Fruit fly (Drosophila melanogaster) whole organism, embryonic: ENCODE measurements around the gene Tfb5.
A peak's percentile ranks its signal among the peaks of the same experiment; 100 is the strongest.

ENCODE experiments used
- CG10147 ChIP-seq: fragments of 200-800 bp; sonication (Bioruptor generic); optimal IDR thresholded peaks from 2 replicates; lab custom pipeline; 2019; ENCODE audit warnings: missing biosample characterization, mild to moderate bottlenecking, missing genetic modification characterization, moderate library complexity
- CG10274 ChIP-seq: fragments of 200-800 bp; sonication (Bioruptor generic); optimal IDR thresholded peaks from 3 replicates; lab custom pipeline; 2017; ENCODE audit warnings: missing biosample characterization, mild to moderate bottlenecking, missing genetic modification characterization
- CG10462 ChIP-seq: fragments of 200-800 bp; sonication (Bioruptor generic); optimal IDR thresholded peaks from 2 replicates; lab custom pipeline; 2016; ENCODE audit warnings: missing biosample characterization, missing genetic modification characterization
- CG10565 ChIP-seq: fragments of 200-800 bp; sonication (Bioruptor generic); optimal IDR thresholded peaks from 3 replicates; lab custom pipeline; 2016; ENCODE audit warnings: missing biosample characterization, mild to moderate bottlenecking, missing genetic modification characterization
- CG10654 ChIP-seq: fragments of 200-800 bp; sonication (Bioruptor generic); optimal IDR thresholded peaks from 2 replicates; lab custom pipeline; 2016; ENCODE audit warnings: missing biosample characterization, missing genetic modification characterization
- CG13775 ChIP-seq: fragments of 200-800 bp; sonication (Bioruptor generic); optimal IDR thresholded peaks from 3 replicates; lab custom pipeline; 2017; ENCODE audit warnings: missing biosample characterization, mild to moderate bottlenecking, missing genetic modification characterization
- CG13894 ChIP-seq: fragments of 200-800 bp; sonication (Bioruptor generic); optimal IDR thresholded peaks from 3 replicates; lab custom pipeline; 2018; ENCODE audit warnings: missing biosample characterization, mild to moderate bottlenecking, missing genetic modification characterization, moderate library complexity
- CG15269 ChIP-seq: fragments of 200-800 bp; sonication (Bioruptor generic); optimal IDR thresholded peaks from 2 replicates; lab custom pipeline; 2018; ENCODE audit warnings: missing biosample characterization, mild to moderate bottlenecking, missing genetic modification characterization, moderate library complexity
- CG15479 ChIP-seq: fragments of 200-800 bp; sonication (Bioruptor generic); optimal IDR thresholded peaks from 3 replicates; lab custom pipeline; 2019; ENCODE audit warnings: missing biosample characterization, mild to moderate bottlenecking, missing genetic modification characterization, moderate library complexity
- CG2889 ChIP-seq: fragments of 200-800 bp; sonication (Bioruptor generic); IDR thresholded peaks from 3 replicates; pipeline ENCODE4 v1.3.6; 2022; ENCODE audit warnings: missing biosample characterization, missing genetic modification characterization
- CG31441 ChIP-seq: fragments of 200-800 bp; sonication (Bioruptor generic); IDR thresholded peaks from 2 replicates; pipeline ENCODE4 v1.3.6; 2022; ENCODE audit warnings: missing biosample characterization, missing genetic modification characterization
- CG32767 ChIP-seq: fragments of 200-800 bp; sonication (Bioruptor generic); IDR thresholded peaks from 2 replicates; pipeline ENCODE4 v1.3.6; 2022; ENCODE audit warnings: missing biosample characterization, missing genetic modification characterization
- CG34224 ChIP-seq: fragments of 200-800 bp; sonication (Bioruptor generic); IDR thresholded peaks from 3 replicates; pipeline ENCODE4 v1.3.6; 2022; ENCODE audit warnings: missing biosample characterization, missing genetic modification characterization; ENCODE audit not compliant: partially characterized antibody
- CG3838 ChIP-seq: fragments of 200-800 bp; sonication (Bioruptor generic); optimal IDR thresholded peaks from 3 replicates; lab custom pipeline; 2016; ENCODE audit warnings: missing biosample characterization, missing genetic modification characterization
- CG6683 ChIP-seq: fragments of 200-800 bp; sonication (Bioruptor generic); optimal IDR thresholded peaks from 2 replicates; lab custom pipeline; 2017; ENCODE audit warnings: missing biosample characterization, mild to moderate bottlenecking, missing genetic modification characterization, missing genetic modification reagents
- CG6765 ChIP-seq: fragments of 200-800 bp; sonication (Bioruptor generic); optimal IDR thresholded peaks from 3 replicates; lab custom pipeline; 2017; ENCODE audit warnings: missing biosample characterization, mild to moderate bottlenecking, missing genetic modification characterization
- CG6854 ChIP-seq: fragments of 200-800 bp; sonication (Bioruptor generic); optimal IDR thresholded peaks from 3 replicates; lab custom pipeline; 2017; ENCODE audit warnings: missing biosample characterization, mild to moderate bottlenecking, missing genetic modification characterization
- CG7271 ChIP-seq: fragments of 200-800 bp; sonication (Bioruptor generic); optimal IDR thresholded peaks from 2 replicates; lab custom pipeline; 2018; ENCODE audit warnings: missing biosample characterization, mild to moderate bottlenecking, missing genetic modification characterization, moderate library complexity
- CG8944 ChIP-seq: fragments of 200-800 bp; sonication (Bioruptor generic); optimal IDR thresholded peaks from 3 replicates; lab custom pipeline; 2016; ENCODE audit warnings: missing biosample characterization, missing genetic modification characterization
- CG9215 ChIP-seq: fragments of 200-800 bp; sonication (Bioruptor generic); IDR thresholded peaks from 2 replicates; pipeline ENCODE4 v1.3.6; 2022; ENCODE audit warnings: missing biosample characterization, missing genetic modification characterization
- CG9727 ChIP-seq: fragments of 200-800 bp; sonication (Bioruptor generic); optimal IDR thresholded peaks from 3 replicates; lab custom pipeline; 2017; ENCODE audit warnings: missing biosample characterization, mild to moderate bottlenecking, missing genetic modification characterization
- CG9932 ChIP-seq: fragments of 200-800 bp; sonication (Bioruptor generic); IDR thresholded peaks from 2 replicates; pipeline ENCODE4 v1.3.6; 2022; ENCODE audit warnings: missing biosample characterization, missing genetic modification characterization
- Chrac-16 ChIP-seq: fragments of 200-800 bp; sonication (Bioruptor generic); optimal IDR thresholded peaks from 3 replicates; lab custom pipeline; 2016; ENCODE audit warnings: missing biosample characterization, missing genetic modification characterization
- Dref ChIP-seq: fragments of 200-800 bp; sonication (Bioruptor generic); IDR thresholded peaks from 2 replicates; pipeline ENCODE4 v1.3.6; 2022; ENCODE audit warnings: missing biosample characterization, missing genetic modification characterization
- HLHmδ ChIP-seq: fragments of 200-800 bp; sonication (Bioruptor generic); optimal IDR thresholded peaks from 2 replicates; lab custom pipeline; 2018; ENCODE audit warnings: missing biosample characterization, mild to moderate bottlenecking, missing genetic modification characterization, moderate library complexity
- Mad ChIP-seq: fragments of 200-800 bp; sonication (Bioruptor generic); optimal IDR thresholded peaks from 2 replicates; lab custom pipeline; 2016; ENCODE audit warnings: missing biosample characterization, missing genetic modification characterization
- NC2β ChIP-seq: fragments of 200-800 bp; sonication (Bioruptor generic); optimal IDR thresholded peaks from 2 replicates; lab custom pipeline; 2016; ENCODE audit warnings: missing biosample characterization, missing genetic modification characterization
- Pdp1 ChIP-seq, 2 experiments: fragments of 200-800 bp; sonication (Bioruptor generic); optimal IDR thresholded peaks; 3 replicates each; lab custom pipeline; 2016; ENCODE audit warnings: missing biosample characterization in 2 of 2, missing genetic modification characterization in 2 of 2, mild to moderate bottlenecking in 1 of 2, moderate library complexity in 1 of 2
- Side ChIP-seq: fragments of 200-800 bp; sonication (Bioruptor generic); optimal IDR thresholded peaks from 2 replicates; lab custom pipeline; 2016; ENCODE audit warnings: missing biosample characterization, missing genetic modification characterization
- Sox102F ChIP-seq: fragments of 200-800 bp; sonication (Bioruptor generic); optimal IDR thresholded peaks from 2 replicates; lab custom pipeline; 2018; ENCODE audit warnings: missing biosample characterization, mild to moderate bottlenecking, missing genetic modification characterization, moderate library complexity
- Stat92E ChIP-seq, 3 experiments: fragments of >200 bp in 2 of 3; fragments of 200-800 bp in 1 of 3; sonication (Bioruptor generic) in 1 of 3; optimal IDR thresholded peaks; 2 replicates each; lab custom pipeline; 2017 to 2019; ENCODE audit warnings: missing biosample characterization in 3 of 3, missing genetic modification characterization in 3 of 3, mild to moderate bottlenecking in 1 of 3, moderate library complexity in 1 of 3
- Vsx1 ChIP-seq: fragments of 200-800 bp; sonication (Bioruptor generic); optimal IDR thresholded peaks from 2 replicates; lab custom pipeline; 2017; ENCODE audit warnings: missing biosample characterization, mild to moderate bottlenecking, missing genetic modification characterization, missing genetic modification reagents
- aop ChIP-seq: fragments of 200-800 bp; sonication (Bioruptor generic); IDR thresholded peaks from 2 replicates; pipeline ENCODE4 v1.3.6; 2022; ENCODE audit warnings: missing biosample characterization, missing genetic modification characterization
- cad ChIP-seq: fragments of >200 bp; optimal IDR thresholded peaks from 2 replicates; lab custom pipeline; 2017; ENCODE audit warnings: missing biosample characterization, missing genetic modification characterization
- dm ChIP-seq: fragments of 200-800 bp; sonication (Bioruptor generic); optimal IDR thresholded peaks from 3 replicates; lab custom pipeline; 2016; ENCODE audit warnings: missing biosample characterization, missing genetic modification characterization
- dpn ChIP-seq, 2 experiments: fragments of 200-800 bp; sonication (Bioruptor generic); optimal IDR thresholded peaks; 3 replicates each; lab custom pipeline; 2016; ENCODE audit warnings: missing biosample characterization in 2 of 2, missing genetic modification characterization in 2 of 2
- ems ChIP-seq: fragments of 200-800 bp; sonication (Bioruptor generic); optimal IDR thresholded peaks from 3 replicates; lab custom pipeline; 2016; ENCODE audit warnings: missing biosample characterization, missing genetic modification characterization
- gt ChIP-seq: fragments of 200-800 bp; sonication (Bioruptor generic); IDR thresholded peaks from 2 replicates; pipeline ENCODE4 v1.3.6; 2022; ENCODE audit warnings: missing biosample characterization, missing genetic modification characterization
- insv ChIP-seq, 2 experiments: fragments of 200-800 bp; sonication (Bioruptor generic); optimal IDR thresholded peaks; 3 replicates each; lab custom pipeline; 2016 to 2018; ENCODE audit warnings: missing biosample characterization in 2 of 2, missing genetic modification characterization in 2 of 2
- inv ChIP-seq: fragments of 200-800 bp; sonication (Bioruptor generic); IDR thresholded peaks from 2 replicates; pipeline ENCODE4 v1.3.6; 2022; ENCODE audit warnings: missing biosample characterization, missing genetic modification characterization; ENCODE audit not compliant: partially characterized antibody
- lmd ChIP-seq: fragments of 200-800 bp; sonication (Bioruptor generic); IDR thresholded peaks from 2 replicates; pipeline ENCODE4 v1.3.6; 2022; ENCODE audit warnings: missing biosample characterization, missing genetic modification characterization
- ranshi ChIP-seq: fragments of 200-800 bp; sonication (Bioruptor generic); IDR thresholded peaks from 2 replicates; pipeline ENCODE4 v1.3.6; 2022; ENCODE audit warnings: missing biosample characterization, missing genetic modification characterization
- row ChIP-seq: fragments of 200-800 bp; sonication (Bioruptor generic); IDR thresholded peaks from 3 replicates; pipeline ENCODE4 v1.3.6; 2022; ENCODE audit warnings: missing biosample characterization, missing genetic modification characterization
- slp2 ChIP-seq: fragments of 200-800 bp; sonication (Bioruptor generic); optimal IDR thresholded peaks from 2 replicates; lab custom pipeline; 2016; ENCODE audit warnings: missing biosample characterization, missing genetic modification characterization
- tap ChIP-seq: fragments of 200-800 bp; optimal IDR thresholded peaks from 3 replicates; lab custom pipeline; 2019; ENCODE audit warnings: missing biosample characterization, mild to moderate bottlenecking, missing genetic modification characterization, moderate library complexity
- tio ChIP-seq: fragments of 200-800 bp; sonication (Bioruptor generic); optimal IDR thresholded peaks from 2 replicates; lab custom pipeline; 2017; ENCODE audit warnings: missing biosample characterization, missing genetic modification characterization, inconsistent platforms
- trem ChIP-seq: fragments of 200-800 bp; optimal IDR thresholded peaks from 3 replicates; lab custom pipeline; 2019; ENCODE audit warnings: missing biosample characterization, mild to moderate bottlenecking, missing genetic modification characterization, moderate library complexity
- tup ChIP-seq: fragments of 200-800 bp; sonication (Bioruptor generic); optimal IDR thresholded peaks from 2 replicates; lab custom pipeline; 2016; ENCODE audit warnings: missing biosample characterization, mild to moderate bottlenecking, missing genetic modification characterization, moderate library complexity
- vfl ChIP-seq: fragments of 200-800 bp; sonication (Bioruptor generic); optimal IDR thresholded peaks from 2 replicates; lab custom pipeline; 2016; ENCODE audit warnings: missing biosample characterization, missing genetic modification characterization
- z ChIP-seq: fragments of 200-800 bp; sonication (Bioruptor generic); IDR thresholded peaks from 3 replicates; pipeline ENCODE4 v1.3.6; 2022; ENCODE audit warnings: missing biosample characterization, missing genetic modification characterization
- zfh1 ChIP-seq: fragments of 200-800 bp; sonication (Bioruptor generic); IDR thresholded peaks from 3 replicates; pipeline ENCODE4 v1.3.6; 2022; ENCODE audit warnings: missing biosample characterization, missing genetic modification characterization

Gene Tfb5

DNA sequence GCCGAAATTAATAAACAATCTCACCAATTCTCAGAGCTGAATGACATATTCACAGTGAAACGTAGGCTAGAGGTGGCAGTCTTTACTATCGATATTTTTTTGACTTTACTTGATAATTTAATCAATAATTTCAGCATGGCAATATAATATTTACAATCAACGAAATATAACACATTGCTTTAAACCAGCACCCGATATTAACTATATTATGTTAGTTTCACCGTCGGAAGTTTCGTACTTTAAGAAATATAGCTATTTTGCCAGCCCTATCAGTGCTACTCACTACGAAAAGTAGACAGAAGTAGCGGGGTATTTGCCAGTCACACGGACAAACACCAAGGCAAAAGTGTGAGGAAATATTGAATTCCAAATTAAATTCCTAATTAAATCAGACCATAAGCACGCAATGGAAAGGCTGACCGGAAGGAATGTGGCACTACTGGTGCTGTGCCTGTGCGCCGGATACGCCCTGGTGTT is at the start of gene Tfb5, which contains the start of the genes CG31917 and SelT (continued):
- TF ChIP-seq Chrac-16: peak; percentile 46
- TF ChIP-seq inv (GFP tag; lab: Robert Waterston, UW): peak; percentile 71
- TF ChIP-seq tap: no peak
- no peak for TF ChIP-seq CG32767 (GFP tag; lab: Robert Waterston, UW)
- no peak for TF ChIP-seq CG15479 (GFP tag; lab: Kevin White, UChicago)
- peak; percentile 68 for TF ChIP-seq NC2β (GFP tag; lab: Kevin White, UChicago)
- peak; percentile 52 to 54 for TF ChIP-seq Pdp1 (GFP tag; optimal IDR thresholded peaks at IDR 0.05; lab: Kevin White, UChicago)
- TF ChIP-seq trem (tag; lab: Kevin White, UChicago): peak; percentile 63
- TF ChIP-seq dpn (GFP tag; optimal IDR thresholded peaks at IDR 0.05; lab: Kevin White, UChicago): peak; percentile 16 to 67
- TF ChIP-seq dm: peak; percentile 62
- TF ChIP-seq CG6854: no peak
- TF ChIP-seq Stat92E (GFP tag; optimal IDR thresholded peaks at IDR 0.05; lab: Kevin White, UChicago): peak in 1 of 3 experiments; percentile 59
- no peak for TF ChIP-seq CG10565
- peak; percentile 58 for TF ChIP-seq vfl (GFP tag; lab: Kevin White, UChicago)
- TF ChIP-seq CG7271 (tag; lab: Kevin White, UChicago): no peak
- TF ChIP-seq HLHmδ (GFP tag; lab: Kevin White, UChicago): no peak
- no peak for TF ChIP-seq CG6765 (GFP tag; lab: Kevin White, UChicago)
- TF ChIP-seq Dref: peak; percentile 59
- TF ChIP-seq CG9215 (GFP tag; lab: Robert Waterston, UW): peak; percentile 18; the same call in 1 of the 2 replicates
- no peak for TF ChIP-seq aop
- TF ChIP-seq CG15269 (tag; lab: Kevin White, UChicago): no peak
- peak; percentile 95 for TF ChIP-seq row (GFP tag; lab: Robert Waterston, UW)
- no peak for TF ChIP-seq CG2889 (GFP tag; lab: Robert Waterston, UW)
- TF ChIP-seq CG31441: no peak
- TF ChIP-seq insv (GFP tag; optimal IDR thresholded peaks at IDR 0.05; lab: Kevin White, UChicago): peak in 1 of 2 experiments; percentile 44
- no peak for TF ChIP-seq tio (GFP tag; lab: Kevin White, UChicago)
- no peak for TF ChIP-seq slp2 (GFP tag; lab: Kevin White, UChicago)
- TF ChIP-seq lmd (GFP tag; lab: Robert Waterston, UW): 0 out of 2 replicates have a peak, but pooled peaks have one; percentile 16
- TF ChIP-seq cad (GFP tag; lab: Kevin White, UChicago): no peak
- TF ChIP-seq CG9727 (GFP tag; lab: Kevin White, UChicago): peak; percentile 45
- no peak for TF ChIP-seq z (GFP tag; lab: Robert Waterston, UW)
- TF ChIP-seq CG3838 (GFP tag; lab: Kevin White, UChicago): peak; percentile 38
- no peak for TF ChIP-seq CG10147 (GFP tag; lab: Kevin White, UChicago)
- TF ChIP-seq ems (GFP tag; lab: Kevin White, UChicago): peak; percentile 8
- no peak for TF ChIP-seq CG13894 (tag; lab: Kevin White, UChicago)
- TF ChIP-seq CG9932 (GFP tag; lab: Robert Waterston, UW): peak; percentile 78
- TF ChIP-seq tup (GFP tag; lab: Kevin White, UChicago): no peak
- TF ChIP-seq CG10462 (GFP tag; lab: Kevin White, UChicago): peak; percentile 12
- peak; percentile 36 for TF ChIP-seq CG8944 (GFP tag; lab: Kevin White, UChicago)
- TF ChIP-seq gt (GFP tag; lab: Robert Waterston, UW): no peak
- no peak for TF ChIP-seq ranshi (GFP tag; lab: Robert Waterston, UW)
- TF ChIP-seq CG6683 (GFP tag; lab: Kevin White, UChicago): no peak
- no peak for TF ChIP-seq CG10274 (GFP tag; lab: Kevin White, UChicago)
- no peak for TF ChIP-seq Side (GFP tag; lab: Kevin White, UChicago)
- no peak for TF ChIP-seq CG10654
- peak; percentile 74 for TF ChIP-seq CG34224
- peak; percentile 70 for TF ChIP-seq CG13775
- peak; percentile 40 for TF ChIP-seq Mad
- peak; percentile 51 for TF ChIP-seq Sox102F (GFP tag; lab: Kevin White, UChicago)
- TF ChIP-seq Vsx1: no peak
- peak; percentile 59; the same call in 1 of the 3 replicates for TF ChIP-seq zfh1 (GFP tag; lab: Robert Waterston, UW)
